Fruit fly (Drosophila melanogaster): ENCODE data around the gene Hs2st.

Gene Hs2st

DNA sequence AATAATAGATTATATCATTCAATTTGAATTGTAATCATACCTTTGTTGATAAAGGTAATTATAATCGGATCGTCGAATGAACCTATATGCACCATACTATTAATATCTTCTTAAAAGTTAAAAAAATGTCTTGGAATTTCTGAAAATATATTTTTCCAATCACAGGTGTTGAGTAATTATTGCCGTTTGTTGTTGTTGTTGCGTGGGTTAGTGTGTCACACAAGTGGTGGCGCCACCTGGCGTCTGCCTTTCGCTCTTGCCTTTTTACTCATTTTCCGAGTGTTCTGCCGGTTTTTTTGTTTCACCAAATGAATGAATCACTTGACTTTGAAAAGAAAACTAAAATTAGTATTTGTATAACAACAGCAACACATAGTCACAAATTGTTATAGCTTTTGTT lies 29.4 kb downstream of the Hs2st start:
- TF ChIP-seq tj (GFP tag; optimal IDR thresholded peaks at IDR 0.05) (no peak), kay (GFP tag; ENCODE audit: borderline replicate concordance) (peak; percentile 62)

DNA sequence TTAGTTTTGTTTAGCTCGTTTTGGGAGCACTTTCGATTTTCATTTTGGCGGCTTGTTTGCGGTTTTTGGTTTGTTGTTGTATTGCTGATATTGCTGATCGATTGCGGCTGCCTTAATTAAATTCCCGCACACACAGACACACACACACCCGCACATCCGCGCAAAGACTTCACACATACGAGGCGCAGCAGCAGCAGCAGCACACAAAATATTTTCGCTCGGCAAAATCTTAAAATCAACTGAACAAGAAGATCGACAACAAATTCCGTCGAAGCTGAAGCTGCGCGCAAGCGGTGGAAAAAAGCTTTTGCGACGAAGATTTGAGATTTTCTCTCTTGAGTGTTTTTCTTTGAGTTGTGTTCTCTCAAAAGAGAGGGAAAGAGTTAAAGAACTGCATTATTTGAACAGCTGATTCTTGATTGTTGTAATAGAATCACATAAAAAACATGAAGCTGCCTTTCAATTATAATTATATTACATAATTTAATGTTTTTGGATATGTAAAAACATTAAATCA lies 30.3 kb downstream of the Hs2st start:
- TF ChIP-seq CG14711 (tag; optimal IDR thresholded peaks at IDR 0.05) (no peak), cic (GFP tag; optimal IDR thresholded peaks at IDR 0.05) (peak; percentile 38), Clk (GFP tag; optimal IDR thresholded peaks at IDR 0.05) (no peak), CG11617 (GFP tag; optimal IDR thresholded peaks at IDR 0.05) (peak; percentile 26)

- no peak for TF ChIP-seq CG12768 (GFP tag; optimal IDR thresholded peaks at IDR 0.05)
- no peak for TF ChIP-seq Mnt (GFP tag; optimal IDR thresholded peaks at IDR 0.05)
- TF ChIP-seq CG11617 (GFP tag; optimal IDR thresholded peaks at IDR 0.05) = no peak
- no peak for TF ChIP-seq bab1 (GFP tag; optimal IDR thresholded peaks at IDR 0.05)
- no peak for TF ChIP-seq ovo (GFP tag; optimal IDR thresholded peaks at IDR 0.05)
- peak; percentile 60 for TF ChIP-seq kay (GFP tag; ENCODE audit: borderline replicate concordance)
- no peak for TF ChIP-seq toe (GFP tag; optimal IDR thresholded peaks at IDR 0.05)
Measured at dm6 chr2L:19413118-19413893, 31.2 kb downstream of the Hs2st start.

DNA sequence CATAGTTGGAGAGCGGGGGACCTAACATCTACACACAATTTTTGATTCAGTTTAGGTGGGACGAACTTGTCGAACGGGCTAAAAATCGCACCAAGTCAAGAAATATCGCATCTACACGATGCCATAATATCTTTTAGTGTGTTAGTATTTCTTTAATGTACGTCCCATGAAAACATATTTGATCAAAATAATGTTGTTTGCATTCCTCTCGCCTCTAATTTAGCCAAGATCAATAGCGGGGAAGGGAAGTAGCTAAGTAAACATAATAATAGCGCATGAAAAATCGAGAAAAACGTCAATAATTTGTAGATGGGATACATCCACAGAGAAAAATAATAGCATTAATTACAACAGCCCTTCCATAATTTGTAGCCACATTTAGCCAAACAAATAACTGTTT lies 32.6 kb downstream of the Hs2st start:
- TF ChIP-seq toe (GFP tag; optimal IDR thresholded peaks at IDR 0.05) = no peak
- no peak for TF ChIP-seq ovo (GFP tag; optimal IDR thresholded peaks at IDR 0.05)
- no peak for TF ChIP-seq CG12768 (GFP tag; optimal IDR thresholded peaks at IDR 0.05)
- no peak for TF ChIP-seq CG33017 (tag; optimal IDR thresholded peaks at IDR 0.05)
- no peak for TF ChIP-seq CG1620 (GFP tag; optimal IDR thresholded peaks at IDR 0.05)
- TF ChIP-seq Crg-1 (GFP tag; optimal IDR thresholded peaks at IDR 0.05) = no peak
- TF ChIP-seq CG7101 (tag; optimal IDR thresholded peaks at IDR 0.05) = no peak
- no peak for TF ChIP-seq cic (GFP tag; optimal IDR thresholded peaks at IDR 0.05)
- no peak for TF ChIP-seq bab1 (GFP tag; optimal IDR thresholded peaks at IDR 0.05)

DNA sequence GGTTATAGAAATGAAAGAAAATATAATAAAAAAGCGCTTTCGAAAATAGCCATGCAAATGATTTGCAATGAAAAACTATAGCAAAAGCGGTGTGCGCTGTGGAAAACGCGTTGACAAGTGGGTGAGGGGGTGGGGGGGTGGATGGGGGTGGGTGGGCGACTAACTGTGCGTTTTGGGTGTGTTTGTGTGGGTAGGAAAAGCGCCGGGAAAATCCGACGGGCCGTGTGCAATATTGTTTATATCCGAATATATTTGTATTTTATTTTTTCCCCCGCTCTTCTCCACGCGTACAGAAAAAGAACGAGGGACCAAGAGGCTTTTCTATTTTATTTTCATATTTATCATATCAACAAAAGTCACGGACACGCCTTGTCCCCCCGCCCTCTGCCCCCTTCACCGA lies 38.1 kb downstream of the Hs2st start:
- TF ChIP-seq cic (GFP tag; optimal IDR thresholded peaks at IDR 0.05) (no peak), tj (GFP tag; optimal IDR thresholded peaks at IDR 0.05) (no peak), bab1 (GFP tag; optimal IDR thresholded peaks at IDR 0.05) (no peak), CG11617 (GFP tag; optimal IDR thresholded peaks at IDR 0.05) (no peak), Hr96 (GFP tag; optimal IDR thresholded peaks at IDR 0.05) (no peak), CG14711 (tag; optimal IDR thresholded peaks at IDR 0.05) (no peak)

dm6 chr2L:19405685-19406357 lies 38.7 kb downstream of the Hs2st start:
- TF ChIP-seq Hr96 (GFP tag; optimal IDR thresholded peaks at IDR 0.05) (no peak), CG33017 (tag; optimal IDR thresholded peaks at IDR 0.05) (no peak), CG12768 (GFP tag; optimal IDR thresholded peaks at IDR 0.05) (no peak), kay (GFP tag; ENCODE audit: borderline replicate concordance) (no peak), CG7101 (tag; optimal IDR thresholded peaks at IDR 0.05) (no peak)

- no peak for TF ChIP-seq CG7045 (GFP tag; optimal IDR thresholded peaks at IDR 0.05)
- TF ChIP-seq CG12768 (GFP tag; optimal IDR thresholded peaks at IDR 0.05) = no peak
- no peak for TF ChIP-seq kay (GFP tag; ENCODE audit: borderline replicate concordance)
- no peak for TF ChIP-seq cic (GFP tag; optimal IDR thresholded peaks at IDR 0.05)
- TF ChIP-seq ovo (GFP tag; optimal IDR thresholded peaks at IDR 0.05) = no peak
- TF ChIP-seq toe (GFP tag; optimal IDR thresholded peaks at IDR 0.05) = no peak
- no peak for TF ChIP-seq cnc (optimal IDR thresholded peaks at IDR 0.05)
- no peak for TF ChIP-seq CG1620 (GFP tag; optimal IDR thresholded peaks at IDR 0.05)
- TF ChIP-seq CG33017 (tag; optimal IDR thresholded peaks at IDR 0.05) = no peak
- no peak for TF ChIP-seq Mnt (GFP tag; optimal IDR thresholded peaks at IDR 0.05)
- TF ChIP-seq Clk (GFP tag; optimal IDR thresholded peaks at IDR 0.05) = no peak
- TF ChIP-seq Crg-1 (GFP tag; optimal IDR thresholded peaks at IDR 0.05) = no peak
- no peak for TF ChIP-seq Hr96 (GFP tag; optimal IDR thresholded peaks at IDR 0.05)
- TF ChIP-seq tj (GFP tag; optimal IDR thresholded peaks at IDR 0.05) = no peak
- TF ChIP-seq bab1 (GFP tag; optimal IDR thresholded peaks at IDR 0.05) = no peak
- no peak for TF ChIP-seq CG5204 (GFP tag; optimal IDR thresholded peaks at IDR 0.05)
- TF ChIP-seq CG11617 (GFP tag; optimal IDR thresholded peaks at IDR 0.05) = no peak
- TF ChIP-seq CG7101 (tag; optimal IDR thresholded peaks at IDR 0.05) = no peak
- no peak for TF ChIP-seq CG14711 (tag; optimal IDR thresholded peaks at IDR 0.05)
Measured at dm6 chr2L:19404804-19405203, 39.7 kb downstream of the Hs2st start.

DNA sequence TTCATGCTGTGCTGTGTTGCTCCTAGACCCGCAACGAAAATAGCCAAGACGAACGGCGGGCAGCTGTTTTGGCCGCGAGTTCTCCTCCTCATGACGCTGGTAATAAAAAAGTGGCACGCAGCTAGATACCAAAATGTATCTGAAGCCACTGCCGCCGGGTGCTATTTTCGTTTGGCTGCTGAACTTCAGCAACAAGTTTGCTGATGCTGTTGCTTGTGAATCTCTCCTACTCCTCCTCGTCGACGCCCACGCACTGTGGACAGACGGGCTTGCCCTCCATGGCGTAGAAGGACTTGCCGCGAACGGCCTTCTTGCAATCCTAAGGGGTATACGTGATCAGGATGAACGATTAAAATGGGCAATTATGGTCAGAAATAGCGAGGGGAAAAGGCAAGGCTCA lies 41.2 kb downstream of the Hs2st start:
- no peak for TF ChIP-seq Mnt (GFP tag; optimal IDR thresholded peaks at IDR 0.05)
- no peak for TF ChIP-seq cic (GFP tag; optimal IDR thresholded peaks at IDR 0.05)
- TF ChIP-seq Crg-1 (GFP tag; optimal IDR thresholded peaks at IDR 0.05) = no peak
- no peak for TF ChIP-seq CG7045 (GFP tag; optimal IDR thresholded peaks at IDR 0.05)
- TF ChIP-seq CG5204 (GFP tag; optimal IDR thresholded peaks at IDR 0.05) = no peak
- TF ChIP-seq CG7101 (tag; optimal IDR thresholded peaks at IDR 0.05) = no peak
- TF ChIP-seq CG14711 (tag; optimal IDR thresholded peaks at IDR 0.05) = no peak
- no peak for TF ChIP-seq pad (GFP tag; optimal IDR thresholded peaks at IDR 0.05)
- TF ChIP-seq CG11617 (GFP tag; optimal IDR thresholded peaks at IDR 0.05) = no peak
- no peak for TF ChIP-seq CG33017 (tag; optimal IDR thresholded peaks at IDR 0.05)
- no peak for TF ChIP-seq Clk (GFP tag; optimal IDR thresholded peaks at IDR 0.05)
- no peak for TF ChIP-seq toe (GFP tag; optimal IDR thresholded peaks at IDR 0.05)
- TF ChIP-seq kay (GFP tag; ENCODE audit: borderline replicate concordance) = no peak
- TF ChIP-seq tj (GFP tag; optimal IDR thresholded peaks at IDR 0.05) = no peak
- no peak for TF ChIP-seq ovo (GFP tag; optimal IDR thresholded peaks at IDR 0.05)
- no peak for TF ChIP-seq CG1620 (GFP tag; optimal IDR thresholded peaks at IDR 0.05)
- no peak for TF ChIP-seq bab1 (GFP tag; optimal IDR thresholded peaks at IDR 0.05)
- no peak for TF ChIP-seq Hr96 (GFP tag; optimal IDR thresholded peaks at IDR 0.05)
- TF ChIP-seq CG12768 (GFP tag; optimal IDR thresholded peaks at IDR 0.05) = no peak
- TF ChIP-seq cnc (optimal IDR thresholded peaks at IDR 0.05) = no peak

Data from whole organism, adult.